Worm (Caenorhabditis elegans) whole organism, early embryonic: ENCODE results near the gene fbxa-154.

ENCODE experiments used
- ama-1 ChIP-seq: fragments of 150-350 bp; optimal IDR thresholded peaks from 2 replicates; lab custom pipeline; 2014
- scrt-1 ChIP-seq: fragments of 200-800 bp; sonication (Bioruptor generic); IDR thresholded peaks from 2 replicates; pipeline ENCODE4 v1.3.6; 2022; ENCODE audit warnings: missing genetic modification characterization, missing compliant biosample characterization

DNA sequence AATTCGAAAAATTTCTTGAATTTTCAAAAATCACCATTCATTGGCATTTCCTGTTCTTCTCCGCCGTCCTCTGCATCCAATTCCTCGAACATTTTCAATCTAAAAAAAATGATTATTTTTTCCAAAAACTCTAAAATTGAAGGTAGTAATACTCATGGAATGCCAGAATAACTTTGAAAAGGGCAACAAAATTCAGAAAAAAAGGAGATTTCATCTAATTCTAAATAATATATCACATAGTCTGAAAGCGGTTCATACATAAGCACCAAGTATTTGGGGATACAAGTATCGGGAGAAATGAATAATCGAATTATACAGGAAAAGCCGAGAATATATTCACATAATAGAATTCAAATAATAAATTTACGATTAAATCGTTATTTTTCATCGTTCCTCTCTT, 29.6 kb downstream of the fbxa-154 start, which contains the start of gene mdt-28:
- TF ChIP-seq ama-1 (lab: Kevin White, UChicago), result no peak
- TF ChIP-seq scrt-1 (GFP tag; lab: Robert Waterston, UW), result no peak
